Fruit fly (Drosophila melanogaster): ENCODE measurements around the gene CG6325.

DNA sequence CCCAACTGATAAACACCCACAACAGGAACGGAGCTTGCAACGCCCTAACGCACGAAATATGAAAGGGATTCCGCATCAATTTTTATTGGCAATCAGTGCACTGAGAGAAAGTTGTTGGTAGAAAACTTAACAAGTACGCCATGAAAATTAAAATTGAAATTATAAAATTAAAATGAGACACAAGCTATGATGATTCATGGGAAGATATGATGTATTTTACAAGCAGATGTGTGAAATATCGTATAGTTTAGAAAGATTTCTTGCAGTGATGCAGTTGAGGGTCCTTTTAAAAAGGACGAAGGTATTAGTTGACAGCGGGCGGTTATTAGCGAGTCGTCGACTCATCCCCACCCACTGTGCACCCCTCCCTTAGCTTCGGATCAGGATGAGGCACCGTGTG, 36.6 kb downstream of the CG6325 start:
- TF ChIP-seq EcR (GFP tag; optimal IDR thresholded peaks at IDR 0.05) (no peak), psq (optimal IDR thresholded peaks at IDR 0.05) (no peak)

Measured in whole organism.